Fruit fly (Drosophila melanogaster) whole organism, embryonic: ENCODE results near the gene Ctr9.

Source experiments
- BEAF-32 ChIP-seq: fragments of 200-800 bp; sonication (Bioruptor generic); optimal IDR thresholded peaks from 3 replicates; lab custom pipeline; 2017; ENCODE audit warnings: missing biosample characterization, missing genetic modification characterization, mild to moderate bottlenecking, moderate library complexity, missing genetic modification reagents
- C15 ChIP-seq: fragments of 200-800 bp; sonication (Bioruptor generic); IDR thresholded peaks from 3 replicates; pipeline ENCODE4 v1.3.6; 2022; ENCODE audit warnings: missing biosample characterization, missing genetic modification characterization
- CG11696 ChIP-seq: fragments of 200-800 bp; sonication (Bioruptor generic); IDR thresholded peaks from 2 replicates; pipeline ENCODE4 v1.3.6; 2022; ENCODE audit warnings: missing biosample characterization, missing genetic modification characterization
- CG1233 ChIP-seq: fragments of 200-800 bp; sonication (Bioruptor generic); optimal IDR thresholded peaks from 4 replicates; lab custom pipeline; 2018; ENCODE audit warnings: missing biosample characterization, mild to moderate bottlenecking, missing genetic modification characterization
- CG12744 ChIP-seq: fragments of 200-800 bp; sonication (Bioruptor generic); optimal IDR thresholded peaks from 2 replicates; lab custom pipeline; 2016; ENCODE audit warnings: missing biosample characterization, missing genetic modification characterization
- CG17385 ChIP-seq: fragments of 200-800 bp; sonication (Bioruptor generic); optimal IDR thresholded peaks from 3 replicates; lab custom pipeline; 2018; ENCODE audit warnings: missing biosample characterization, mild to moderate bottlenecking, missing genetic modification characterization
- CG3065 ChIP-seq: fragments of 200-800 bp; sonication (Bioruptor generic); optimal IDR thresholded peaks from 2 replicates; lab custom pipeline; 2016; ENCODE audit warnings: missing biosample characterization, missing genetic modification characterization
- CG34422 ChIP-seq: fragments of 200-800 bp; sonication (Bioruptor generic); IDR thresholded peaks from 3 replicates; pipeline ENCODE4 v1.3.6; 2022; ENCODE audit warnings: missing biosample characterization, missing genetic modification characterization
- CG6791 ChIP-seq: fragments of 200-800 bp; sonication (Bioruptor generic); IDR thresholded peaks from 3 replicates; pipeline ENCODE4 v1.3.6; 2022; ENCODE audit warnings: missing biosample characterization, missing genetic modification characterization; ENCODE audit not compliant: partially characterized antibody
- CG7271 ChIP-seq: fragments of 200-800 bp; sonication (Bioruptor generic); optimal IDR thresholded peaks from 2 replicates; lab custom pipeline; 2018; ENCODE audit warnings: missing biosample characterization, mild to moderate bottlenecking, missing genetic modification characterization, moderate library complexity
- CG9817 ChIP-seq: fragments of 200-800 bp; sonication (Bioruptor generic); optimal IDR thresholded peaks from 2 replicates; lab custom pipeline; 2018; ENCODE audit warnings: missing biosample characterization, mild to moderate bottlenecking, missing genetic modification characterization, moderate library complexity
- Chrac-16 ChIP-seq: fragments of 200-800 bp; sonication (Bioruptor generic); optimal IDR thresholded peaks from 3 replicates; lab custom pipeline; 2016; ENCODE audit warnings: missing biosample characterization, missing genetic modification characterization
- Gug ChIP-seq: fragments of 200-800 bp; sonication (Bioruptor generic); IDR thresholded peaks from 4 replicates; pipeline ENCODE4 v1.3.6; 2022; ENCODE audit warnings: missing biosample characterization, missing genetic modification characterization
- H15 ChIP-seq: fragments of 200-800 bp; sonication (Bioruptor generic); IDR thresholded peaks from 3 replicates; pipeline ENCODE4 v1.3.6; 2022; ENCODE audit warnings: missing biosample characterization, missing genetic modification characterization
- HHEX ChIP-seq: fragments of 200-800 bp; sonication (Bioruptor generic); optimal IDR thresholded peaks from 3 replicates; lab custom pipeline; 2017; ENCODE audit warnings: missing biosample characterization, mild to moderate bottlenecking, missing genetic modification characterization, missing genetic modification reagents
- Hr3 ChIP-seq: fragments of 200-800 bp; sonication (Bioruptor generic); optimal IDR thresholded peaks from 3 replicates; lab custom pipeline; 2016; ENCODE audit warnings: missing biosample characterization, missing genetic modification characterization
- Neu2 ChIP-seq: fragments of 200-800 bp; sonication (Bioruptor generic); optimal IDR thresholded peaks from 3 replicates; lab custom pipeline; 2016; ENCODE audit warnings: missing biosample characterization, missing genetic modification characterization, borderline replicate concordance
- NfI ChIP-seq: fragments of 200-800 bp; sonication (Bioruptor generic); optimal IDR thresholded peaks from 3 replicates; lab custom pipeline; 2018; ENCODE audit warnings: missing biosample characterization, mild to moderate bottlenecking, missing genetic modification characterization, moderate library complexity
- Oli ChIP-seq: fragments of 200-800 bp; sonication (Bioruptor generic); optimal IDR thresholded peaks from 2 replicates; lab custom pipeline; 2018; ENCODE audit warnings: missing biosample characterization, mild to moderate bottlenecking, missing genetic modification characterization, moderate library complexity
- Sry-δ ChIP-seq: fragments of 200-800 bp; sonication (Bioruptor generic); optimal IDR thresholded peaks from 2 replicates; lab custom pipeline; 2016; ENCODE audit warnings: missing biosample characterization, missing genetic modification characterization
- Ssrp ChIP-seq: fragments of 200-800 bp; sonication (Bioruptor generic); optimal IDR thresholded peaks from 2 replicates; lab custom pipeline; 2018; ENCODE audit warnings: missing biosample characterization, mild to moderate bottlenecking, missing genetic modification characterization, moderate library complexity
- Tbp ChIP-seq: fragments of >200 bp; optimal IDR thresholded peaks from 2 replicates; lab custom pipeline; 2018; ENCODE audit warnings: missing biosample characterization, missing genetic modification characterization
- bigmax ChIP-seq: fragments of 200-800 bp; sonication (Bioruptor generic); optimal IDR thresholded peaks from 2 replicates; lab custom pipeline; 2018; ENCODE audit warnings: missing biosample characterization, mild to moderate bottlenecking, missing genetic modification characterization
- chn ChIP-seq: fragments of 200-800 bp; sonication (Bioruptor generic); optimal IDR thresholded peaks from 2 replicates; lab custom pipeline; 2016; ENCODE audit warnings: missing biosample characterization, missing genetic modification characterization
- dan ChIP-seq: fragments of 200-800 bp; sonication (Bioruptor generic); IDR thresholded peaks from 2 replicates; pipeline ENCODE4 v1.3.6; 2022; ENCODE audit warnings: missing biosample characterization, missing genetic modification characterization
- danr ChIP-seq: fragments of 200-800 bp; sonication (Bioruptor generic); IDR thresholded peaks from 2 replicates; pipeline ENCODE4 v1.3.6; 2022; ENCODE audit warnings: missing biosample characterization, missing genetic modification characterization
- dpn ChIP-seq, 2 experiments: fragments of 200-800 bp; sonication (Bioruptor generic); optimal IDR thresholded peaks; 3 replicates each; lab custom pipeline; 2016; ENCODE audit warnings: missing biosample characterization in 2 of 2, missing genetic modification characterization in 2 of 2
- esg ChIP-seq: fragments of 200-800 bp; sonication (Bioruptor generic); conservative IDR thresholded peaks from 2 replicates; pipeline ENCODE4 v1.3.6; 2022; ENCODE audit warnings: missing biosample characterization, missing genetic modification characterization
- grau ChIP-seq: fragments of 200-800 bp; optimal IDR thresholded peaks from 3 replicates; lab custom pipeline; 2019; ENCODE audit warnings: missing biosample characterization, mild to moderate bottlenecking, missing genetic modification characterization, moderate library complexity
- gsb-n ChIP-seq: fragments of 200-800 bp; sonication (Bioruptor generic); optimal IDR thresholded peaks from 3 replicates; lab custom pipeline; 2018; ENCODE audit warnings: missing biosample characterization, mild to moderate bottlenecking, missing genetic modification characterization
- hth ChIP-seq: fragments of >200 bp; optimal IDR thresholded peaks from 2 replicates; lab custom pipeline; 2017; ENCODE audit warnings: inconsistent platforms
- insv ChIP-seq, 2 experiments: fragments of 200-800 bp; sonication (Bioruptor generic); optimal IDR thresholded peaks; 3 replicates each; lab custom pipeline; 2016 to 2018; ENCODE audit warnings: missing biosample characterization in 2 of 2, missing genetic modification characterization in 2 of 2
- inv ChIP-seq: fragments of 200-800 bp; sonication (Bioruptor generic); IDR thresholded peaks from 2 replicates; pipeline ENCODE4 v1.3.6; 2022; ENCODE audit warnings: missing biosample characterization, missing genetic modification characterization; ENCODE audit not compliant: partially characterized antibody
- jigr1 ChIP-seq: fragments of 200-800 bp; sonication (Bioruptor generic); IDR thresholded peaks from 3 replicates; pipeline ENCODE4 v1.3.6; 2022; ENCODE audit warnings: missing biosample characterization, missing genetic modification characterization
- jumu ChIP-seq: fragments of 200-800 bp; sonication (Bioruptor generic); optimal IDR thresholded peaks from 3 replicates; lab custom pipeline; 2016; ENCODE audit warnings: missing biosample characterization, missing genetic modification characterization
- ken ChIP-seq: fragments of 200-800 bp; sonication (Bioruptor generic); IDR thresholded peaks from 3 replicates; pipeline ENCODE4 v1.3.6; 2022; ENCODE audit warnings: missing biosample characterization, missing genetic modification characterization
- lmd ChIP-seq: fragments of 200-800 bp; sonication (Bioruptor generic); IDR thresholded peaks from 2 replicates; pipeline ENCODE4 v1.3.6; 2022; ENCODE audit warnings: missing biosample characterization, missing genetic modification characterization
- lola ChIP-seq, 3 experiments: fragments of >200 bp in 2 of 3; fragments of 200-800 bp in 1 of 3; sonication (Bioruptor generic) in 1 of 3; optimal IDR thresholded peaks; 2 replicates each; lab custom pipeline; 2017 to 2019; ENCODE audit warnings: missing biosample characterization in 3 of 3, missing genetic modification characterization in 3 of 3, mild to moderate bottlenecking in 1 of 3, moderate library complexity in 1 of 3
- mld ChIP-seq: fragments of 200-800 bp; sonication (Bioruptor generic); IDR thresholded peaks from 3 replicates; pipeline ENCODE4 v1.3.6; 2022; ENCODE audit warnings: missing biosample characterization, missing genetic modification characterization; ENCODE audit not compliant: partially characterized antibody
- nau ChIP-seq: fragments of 200-800 bp; sonication (Bioruptor generic); optimal IDR thresholded peaks from 3 replicates; lab custom pipeline; 2017; ENCODE audit warnings: missing biosample characterization, mild to moderate bottlenecking, missing genetic modification characterization, missing genetic modification reagents
- nmo ChIP-seq: fragments of 200-800 bp; sonication (Bioruptor generic); optimal IDR thresholded peaks from 2 replicates; lab custom pipeline; 2018; ENCODE audit warnings: missing biosample characterization, mild to moderate bottlenecking, missing genetic modification characterization, moderate library complexity
- onecut ChIP-seq: fragments of 200-800 bp; sonication (Bioruptor generic); IDR thresholded peaks from 2 replicates; pipeline ENCODE4 v1.3.6; 2022; ENCODE audit warnings: missing biosample characterization, missing genetic modification characterization
- pan ChIP-seq, 4 experiments: fragments of >200 bp in 3 of 4; fragments of 200-800 bp in 1 of 4; sonication (Bioruptor generic) in 1 of 4; optimal IDR thresholded peaks in 3 of 4; IDR thresholded peaks in 1 of 4; 2 replicates each; pipeline versions ENCODE4 v1.3.6 to Lab custom; 2017 to 2022; ENCODE audit warnings: missing biosample characterization in 2 of 4, missing genetic modification characterization in 2 of 4, mixed read lengths in 1 of 4
- pfk ChIP-seq: fragments of 200-800 bp; sonication (Bioruptor generic); optimal IDR thresholded peaks from 2 replicates; lab custom pipeline; 2018; ENCODE audit warnings: missing biosample characterization, mild to moderate bottlenecking, missing genetic modification characterization, moderate library complexity
- phol ChIP-seq: fragments of 200-800 bp; sonication (Bioruptor generic); optimal IDR thresholded peaks from 3 replicates; lab custom pipeline; 2018; ENCODE audit warnings: missing biosample characterization, mild to moderate bottlenecking, missing genetic modification characterization, moderate library complexity
- ranshi ChIP-seq: fragments of 200-800 bp; sonication (Bioruptor generic); IDR thresholded peaks from 2 replicates; pipeline ENCODE4 v1.3.6; 2022; ENCODE audit warnings: missing biosample characterization, missing genetic modification characterization
- repo ChIP-seq: fragments of 200-800 bp; sonication (Bioruptor generic); optimal IDR thresholded peaks from 2 replicates; lab custom pipeline; 2016; ENCODE audit warnings: missing biosample characterization, missing genetic modification characterization
- sd ChIP-seq: fragments of 200-800 bp; sonication (Bioruptor generic); optimal IDR thresholded peaks from 3 replicates; lab custom pipeline; 2018; ENCODE audit warnings: missing biosample characterization, mild to moderate bottlenecking, missing genetic modification characterization, moderate library complexity
- stc ChIP-seq: fragments of 200-800 bp; sonication (Bioruptor generic); IDR thresholded peaks from 2 replicates; pipeline ENCODE4 v1.3.6; 2022; ENCODE audit warnings: missing biosample characterization, missing genetic modification characterization
- twi ChIP-seq: fragments of 200-800 bp; optimal IDR thresholded peaks from 2 replicates; lab custom pipeline; 2019; ENCODE audit warnings: missing biosample characterization, mild to moderate bottlenecking, missing genetic modification characterization, moderate library complexity

Gene Ctr9

DNA sequence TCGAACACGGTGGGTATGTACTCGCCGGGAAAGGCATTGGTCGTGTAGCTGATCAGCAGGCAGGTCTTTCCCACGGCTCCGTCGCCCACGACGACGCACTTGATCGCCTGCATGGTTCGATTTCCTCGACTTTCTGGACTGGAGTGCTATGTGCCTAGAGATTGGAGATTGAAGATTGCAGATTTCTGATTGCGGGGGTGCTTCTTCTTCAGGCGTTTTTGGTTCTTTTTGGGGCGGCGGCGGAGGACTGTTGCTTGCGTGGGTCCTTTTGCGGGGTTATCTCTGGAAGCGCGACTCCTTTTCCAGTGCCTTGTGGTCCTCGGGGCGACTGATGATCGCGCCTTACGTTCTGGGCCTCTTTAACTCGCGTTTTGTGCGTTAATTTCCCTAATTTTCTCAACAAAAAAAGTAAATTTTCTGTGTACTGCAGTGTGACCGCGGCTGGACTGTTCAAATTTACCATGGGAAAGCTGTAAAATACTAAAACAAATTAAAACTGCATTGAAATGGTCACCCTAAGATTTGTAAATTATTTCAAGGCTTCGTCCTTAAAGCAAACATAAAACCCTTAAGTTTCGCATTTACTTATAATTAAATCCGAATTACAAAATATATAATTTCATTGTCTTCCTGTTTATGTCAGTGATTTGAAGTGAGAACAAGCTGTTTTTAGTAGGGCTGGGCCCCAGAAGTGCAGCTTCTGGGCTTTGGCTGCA, 4.6 kb upstream of the Ctr9 start, which contains the start of the genes Rac1 and Acat2 (continued):
- no peak for TF ChIP-seq Oli
- TF ChIP-seq phol (tag; lab: Kevin White, UChicago): peak; percentile 53
- peak in 1 of 3 experiments; percentile 9 for TF ChIP-seq lola (GFP tag; optimal IDR thresholded peaks at IDR 0.05; lab: Kevin White, UChicago)
- TF ChIP-seq esg (GFP tag; lab: Robert Waterston, UW): no peak
- no peak for TF ChIP-seq jumu (GFP tag; lab: Kevin White, UChicago)
- no peak for TF ChIP-seq CG1233 (GFP tag; lab: Kevin White, UChicago)
- TF ChIP-seq Gug: no peak
- no peak for TF ChIP-seq CG6791
- TF ChIP-seq Hr3 (GFP tag; lab: Kevin White, UChicago): no peak
- TF ChIP-seq HHEX (GFP tag; lab: Kevin White, UChicago): no peak
- TF ChIP-seq lmd (GFP tag; lab: Robert Waterston, UW): no peak
- TF ChIP-seq CG12744 (GFP tag; lab: Kevin White, UChicago): no peak
- TF ChIP-seq hth (lab: Kevin White, UChicago): no peak
- TF ChIP-seq repo (GFP tag; lab: Kevin White, UChicago): no peak
- TF ChIP-seq ken: no peak
- TF ChIP-seq nau (GFP tag; lab: Kevin White, UChicago): no peak
- TF ChIP-seq Neu2 (GFP tag; lab: Kevin White, UChicago): no peak
- TF ChIP-seq bigmax: no peak
- TF ChIP-seq H15: no peak
- no peak for TF ChIP-seq Tbp (GFP tag; lab: Kevin White, UChicago)
- no peak for TF ChIP-seq jigr1
- TF ChIP-seq NfI (GFP tag; lab: Kevin White, UChicago): no peak
- TF ChIP-seq inv: no peak
- TF ChIP-seq grau (tag; lab: Kevin White, UChicago): peak; percentile 26
- no peak for TF ChIP-seq dan (GFP tag; lab: Robert Waterston, UW)
- TF ChIP-seq Chrac-16 (GFP tag; lab: Kevin White, UChicago): no peak
- TF ChIP-seq dpn (GFP tag; optimal IDR thresholded peaks at IDR 0.05; lab: Kevin White, UChicago): peak in 1 of 2 experiments; percentile 11
- no peak for TF ChIP-seq mld (GFP tag; lab: Robert Waterston, UW)
- no peak for TF ChIP-seq CG34422
- peak; percentile 31 for TF ChIP-seq twi
- peak; percentile 78 for TF ChIP-seq CG17385 (GFP tag; lab: Kevin White, UChicago)
- no peak for TF ChIP-seq pan (optimal IDR thresholded peaks at IDR 0.05; lab: Kevin White, UChicago)
- no peak for TF ChIP-seq pan (GFP tag; optimal IDR thresholded peaks at IDR 0.05 in 1 of 2, IDR thresholded peaks at IDR 0.05 in 1 of 2)
- TF ChIP-seq Sry-δ (GFP tag; lab: Kevin White, UChicago): peak; percentile 41
- TF ChIP-seq CG11696: no peak
- no peak for TF ChIP-seq gsb-n (tag; lab: Kevin White, UChicago)
- TF ChIP-seq CG3065 (GFP tag; lab: Kevin White, UChicago): no peak
- no peak for TF ChIP-seq pfk
- no peak for TF ChIP-seq CG9817 (tag; lab: Kevin White, UChicago)
- no peak for TF ChIP-seq ranshi
- peak; percentile 18 for TF ChIP-seq sd (tag; lab: Kevin White, UChicago)
- TF ChIP-seq nmo: peak; percentile 74
- no peak for TF ChIP-seq CG7271 (tag; lab: Kevin White, UChicago)
- TF ChIP-seq danr (GFP tag; lab: Robert Waterston, UW): no peak
- TF ChIP-seq chn (GFP tag; lab: Kevin White, UChicago): no peak
- TF ChIP-seq stc: no peak
- TF ChIP-seq onecut (GFP tag; lab: Robert Waterston, UW): no peak
- peak; percentile 54 for TF ChIP-seq BEAF-32
- TF ChIP-seq C15 (GFP tag; lab: Robert Waterston, UW): no peak
- no peak for TF ChIP-seq insv (GFP tag; optimal IDR thresholded peaks at IDR 0.05; lab: Kevin White, UChicago)
- no peak for TF ChIP-seq Ssrp (tag; lab: Kevin White, UChicago)
